Fruit fly (Drosophila melanogaster) whole organism, pupa: ENCODE data around the gene CG15739.

Experiments
- CG10348 ChIP-seq: fragments of 200-800 bp; sonication (Bioruptor generic); IDR thresholded peaks from 2 replicates; pipeline ENCODE4 v1.3.6; 2022; ENCODE audit warnings: missing biosample characterization, missing genetic modification characterization
- CG12605 ChIP-seq: fragments of 200-800 bp; sonication (Bioruptor generic); IDR thresholded peaks from 2 replicates; pipeline ENCODE4 v1.3.6; 2022; ENCODE audit warnings: missing biosample characterization, missing genetic modification characterization
- CG13204 ChIP-seq: fragments of 200-800 bp; sonication (Bioruptor generic); optimal IDR thresholded peaks from 2 replicates; lab custom pipeline; 2018; ENCODE audit warnings: missing biosample characterization, mild to moderate bottlenecking, missing genetic modification characterization, moderate library complexity
- CG14655 ChIP-seq: fragments of 200-800 bp; sonication (Bioruptor generic); optimal IDR thresholded peaks from 3 replicates; lab custom pipeline; 2017; ENCODE audit warnings: mild to moderate bottlenecking, missing biosample characterization, missing genetic modification reagents, missing genetic modification characterization
- CG15710 ChIP-seq: fragments of 200-800 bp; sonication (Bioruptor generic); optimal IDR thresholded peaks from 2 replicates; lab custom pipeline; 2018; ENCODE audit warnings: missing biosample characterization, mild to moderate bottlenecking, missing genetic modification characterization, moderate library complexity
- CG17806 ChIP-seq: fragments of 200-800 bp; sonication (Bioruptor generic); optimal IDR thresholded peaks from 2 replicates; lab custom pipeline; 2018; ENCODE audit warnings: missing biosample characterization, mild to moderate bottlenecking, missing genetic modification characterization, moderate library complexity
- CG32121 ChIP-seq: fragments of 200-800 bp; sonication (Bioruptor generic); IDR thresholded peaks from 2 replicates; pipeline ENCODE4 v1.3.6; 2022; ENCODE audit warnings: missing biosample characterization, missing genetic modification characterization
- CG34367 ChIP-seq: fragments of 200-800 bp; sonication (Bioruptor generic); optimal IDR thresholded peaks from 2 replicates; lab custom pipeline; 2018; ENCODE audit warnings: missing biosample characterization, mild to moderate bottlenecking, missing genetic modification characterization
- CG4496 ChIP-seq: fragments of 200-800 bp; sonication (Bioruptor generic); IDR thresholded peaks from 3 replicates; pipeline ENCODE4 v1.3.6; 2022; ENCODE audit warnings: missing biosample characterization, missing genetic modification characterization
- CG8159 ChIP-seq: fragments of 200-800 bp; sonication (Bioruptor generic); optimal IDR thresholded peaks from 3 replicates; lab custom pipeline; 2018; ENCODE audit warnings: missing biosample characterization, mild to moderate bottlenecking, missing genetic modification characterization, moderate library complexity
- CG8301 ChIP-seq: fragments of 200-800 bp; sonication (Bioruptor generic); optimal IDR thresholded peaks from 2 replicates; lab custom pipeline; 2018; ENCODE audit warnings: missing biosample characterization, mild to moderate bottlenecking, missing genetic modification characterization
- CG9948 ChIP-seq: fragments of 200-800 bp; sonication (Bioruptor generic); optimal IDR thresholded peaks from 2 replicates; lab custom pipeline; 2018; ENCODE audit warnings: missing biosample characterization, mild to moderate bottlenecking, missing genetic modification characterization, moderate library complexity
- D1 ChIP-seq: fragments of 200-800 bp; sonication (Bioruptor generic); optimal IDR thresholded peaks from 2 replicates; lab custom pipeline; 2018; ENCODE audit warnings: missing biosample characterization, mild to moderate bottlenecking, missing genetic modification characterization, moderate library complexity
- EcR ChIP-seq: fragments of 200-800 bp; sonication (Bioruptor generic); optimal IDR thresholded peaks from 3 replicates; lab custom pipeline; 2019; ENCODE audit warnings: missing biosample characterization, missing genetic modification characterization, mild to moderate bottlenecking, moderate library complexity, missing genetic modification reagents
- Ets98B ChIP-seq: fragments of 200-800 bp; sonication (Bioruptor generic); IDR thresholded peaks from 2 replicates; pipeline ENCODE4 v1.3.6; 2022; ENCODE audit warnings: missing biosample characterization, missing genetic modification characterization
- Pif1A ChIP-seq: fragments of 200-800 bp; sonication (Bioruptor generic); optimal IDR thresholded peaks from 3 replicates; lab custom pipeline; 2016; ENCODE audit warnings: missing biosample characterization, missing genetic modification characterization
- Pif1B ChIP-seq: fragments of 200-800 bp; sonication (Bioruptor generic); optimal IDR thresholded peaks from 3 replicates; lab custom pipeline; 2016; ENCODE audit warnings: missing biosample characterization, missing genetic modification characterization
- Snoo ChIP-seq: fragments of 200-800 bp; sonication (Bioruptor generic); optimal IDR thresholded peaks from 3 replicates; lab custom pipeline; 2017; ENCODE audit warnings: missing biosample characterization, mild to moderate bottlenecking, missing genetic modification characterization, inconsistent platforms
- fd96Ca ChIP-seq: fragments of 200-800 bp; sonication (Bioruptor generic); IDR thresholded peaks from 3 replicates; pipeline ENCODE4 v1.3.6; 2022; ENCODE audit warnings: missing biosample characterization, missing genetic modification characterization
- gl ChIP-seq: fragments of 200-800 bp; sonication (Bioruptor generic); optimal IDR thresholded peaks from 2 replicates; lab custom pipeline; 2018; ENCODE audit warnings: missing biosample characterization, mild to moderate bottlenecking, missing genetic modification characterization
- rn ChIP-seq: fragments of 200-800 bp; sonication (Bioruptor generic); IDR thresholded peaks from 2 replicates; pipeline ENCODE4 v1.3.6; 2022; ENCODE audit warnings: missing biosample characterization, missing genetic modification characterization

Gene CG15739

DNA sequence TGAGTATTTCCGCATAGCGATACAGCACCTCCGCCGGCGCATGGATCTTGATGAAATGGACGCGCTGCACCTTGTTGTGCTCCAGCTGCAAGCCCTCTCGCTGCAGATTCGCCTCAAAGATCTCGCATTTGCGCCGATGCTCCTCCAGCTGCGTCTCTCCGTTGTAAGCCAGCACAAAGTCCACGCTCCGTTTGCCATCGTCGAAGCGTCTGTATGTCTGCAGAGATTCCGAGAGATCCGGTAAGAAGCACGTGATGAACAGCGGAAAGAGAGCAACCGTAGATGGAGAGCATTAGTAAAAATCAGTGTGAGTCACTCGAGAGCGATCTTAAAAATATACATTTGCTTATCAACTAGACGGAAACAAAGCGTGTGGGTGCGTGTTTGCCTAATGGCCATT, 8.6 kb downstream of the CG15739 start:
- TF ChIP-seq Pif1B (no peak), EcR (GFP tag; lab: Kevin White, UChicago) (no peak), CG4496 (GFP tag; lab: Robert Waterston, UW) (no peak), D1 (tag; lab: Kevin White, UChicago) (no peak), gl (tag; lab: Kevin White, UChicago) (peak; percentile 33), CG34367 (tag; lab: Kevin White, UChicago) (no peak)

DNA sequence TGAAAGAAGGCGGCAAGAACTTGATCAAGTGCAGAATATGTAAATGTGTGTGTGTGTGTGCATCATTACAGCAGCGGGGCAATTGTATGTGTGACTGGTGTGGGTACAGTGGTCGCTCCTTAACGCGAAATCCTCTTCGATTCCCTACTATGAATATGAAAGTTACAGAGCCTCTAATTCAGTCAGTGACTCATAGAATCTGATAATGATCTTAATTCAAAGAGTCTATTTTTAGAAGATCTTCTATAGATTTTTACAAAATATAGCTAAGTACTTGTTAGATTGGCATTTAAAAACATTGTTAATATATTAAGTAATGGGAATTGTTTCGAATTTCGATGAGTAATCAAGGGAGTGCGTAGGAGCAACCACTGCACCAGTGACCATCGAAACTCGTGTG, 9.3 kb downstream of the CG15739 start:
- TF ChIP-seq CG9948 (tag; lab: Kevin White, UChicago), result peak; percentile 15
- TF ChIP-seq fd96Ca (GFP tag; lab: Robert Waterston, UW), result no peak
- no peak for TF ChIP-seq gl (tag; lab: Kevin White, UChicago)
- peak; percentile 32 for TF ChIP-seq CG15710
- TF ChIP-seq EcR (GFP tag; lab: Kevin White, UChicago), result no peak
- peak; percentile 28 for TF ChIP-seq CG8301 (tag; lab: Kevin White, UChicago)
- TF ChIP-seq CG8159 (tag; lab: Kevin White, UChicago), result peak; percentile 44
- peak; percentile 24 for TF ChIP-seq Pif1A
- TF ChIP-seq CG12605 (GFP tag; lab: Robert Waterston, UW), result no peak
- peak; percentile 39 for TF ChIP-seq CG14655 (GFP tag; lab: Kevin White, UChicago)
- TF ChIP-seq Ets98B, result no peak
- no peak for TF ChIP-seq CG17806

DNA sequence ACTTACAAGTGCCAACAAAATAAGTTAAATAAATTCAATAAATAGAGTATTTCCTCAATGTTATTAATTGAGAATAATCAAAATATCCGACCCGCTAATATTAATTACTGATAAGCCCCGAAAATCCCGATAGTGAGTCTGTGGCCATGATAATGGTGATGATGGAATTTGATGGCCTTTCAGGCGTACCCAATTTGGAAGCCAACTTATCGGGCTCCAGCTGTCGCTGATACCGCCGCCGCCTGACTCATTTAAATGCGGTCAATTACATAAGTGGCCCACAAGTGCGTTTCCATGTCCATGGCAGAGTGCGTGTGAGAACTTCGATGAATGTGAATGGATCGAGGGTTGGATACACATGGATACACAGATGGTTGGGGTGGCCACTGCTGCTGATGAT, 11.0 kb downstream of the CG15739 start:
- TF ChIP-seq Pif1B (no peak), CG34367 (tag; lab: Kevin White, UChicago) (no peak), CG8159 (tag; lab: Kevin White, UChicago) (no peak), Snoo (tag; lab: Kevin White, UChicago) (no peak), CG8301 (tag; lab: Kevin White, UChicago) (no peak)

DNA sequence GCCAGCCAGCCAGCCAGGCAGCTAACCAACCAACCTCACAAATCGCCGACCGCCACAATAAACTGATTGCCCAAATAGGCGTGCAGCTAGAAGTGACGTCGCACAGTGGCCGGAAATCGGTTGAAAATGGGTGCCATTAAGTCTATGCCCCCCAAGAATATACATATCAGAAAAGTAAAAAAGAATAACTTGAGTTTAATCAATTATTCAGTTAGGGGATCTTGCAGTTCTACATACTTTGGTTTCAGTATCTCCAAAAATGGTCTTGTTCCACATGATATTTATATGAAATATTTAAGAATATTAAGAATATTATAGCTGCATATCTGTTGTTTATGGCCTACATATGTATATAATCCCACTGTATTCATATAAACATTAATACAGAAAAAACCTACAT, 12.2 kb downstream of the CG15739 start:
- TF ChIP-seq CG14655 (GFP tag; lab: Kevin White, UChicago) (no peak), CG32121 (GFP tag; lab: Robert Waterston, UW) (no peak), Snoo (tag; lab: Kevin White, UChicago) (no peak), Ets98B (no peak), CG15710 (no peak), CG9948 (tag; lab: Kevin White, UChicago) (no peak), D1 (tag; lab: Kevin White, UChicago) (no peak), CG8301 (tag; lab: Kevin White, UChicago) (no peak), CG4496 (GFP tag; lab: Robert Waterston, UW) (no peak), CG10348 (GFP tag; lab: Robert Waterston, UW) (no peak), CG13204 (no peak), fd96Ca (GFP tag; lab: Robert Waterston, UW) (no peak), Pif1A (no peak), CG34367 (tag; lab: Kevin White, UChicago) (no peak), CG12605 (GFP tag; lab: Robert Waterston, UW) (no peak)

DNA sequence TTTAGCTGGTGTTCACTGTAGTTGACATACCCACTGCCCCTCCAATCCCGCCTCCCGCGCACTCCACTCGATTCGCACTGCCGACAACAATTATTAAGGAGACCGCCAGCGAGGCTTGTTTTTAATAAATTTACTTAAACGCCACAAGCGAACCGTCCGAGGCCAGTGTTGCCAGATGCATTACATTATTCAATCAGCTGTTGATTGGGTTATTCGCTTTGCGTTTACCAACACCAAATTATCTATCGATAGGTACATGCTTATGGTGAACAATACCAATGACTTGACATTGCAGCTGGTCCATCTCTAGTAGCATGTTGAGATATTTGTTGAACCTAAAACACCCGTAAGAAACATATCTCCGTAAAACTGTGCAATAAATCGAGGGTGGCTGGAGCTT, 13.9 kb downstream of the CG15739 start, which contains the start of the genes CG10353 and SelG:
Gene CG10353, minus strand, starts transcription at position 187 of the 400 bp plus-strand sequence.
Gene SelG, plus strand, starts transcription at position 309 of the 400 bp plus-strand sequence.
- TF ChIP-seq CG10348 (GFP tag; lab: Robert Waterston, UW) (no peak), CG13204 (no peak), CG4496 (GFP tag; lab: Robert Waterston, UW) (no peak), CG9948 (tag; lab: Kevin White, UChicago) (no peak), Pif1B (no peak), CG14655 (GFP tag; lab: Kevin White, UChicago) (no peak), D1 (tag; lab: Kevin White, UChicago) (no peak), gl (tag; lab: Kevin White, UChicago) (no peak), CG12605 (GFP tag; lab: Robert Waterston, UW) (no peak), CG8159 (tag; lab: Kevin White, UChicago) (no peak), rn (GFP tag; lab: Robert Waterston, UW) (no peak), CG34367 (tag; lab: Kevin White, UChicago) (no peak), fd96Ca (GFP tag; lab: Robert Waterston, UW) (no peak), EcR (GFP tag; lab: Kevin White, UChicago) (no peak), CG32121 (GFP tag; lab: Robert Waterston, UW) (no peak)

DNA sequence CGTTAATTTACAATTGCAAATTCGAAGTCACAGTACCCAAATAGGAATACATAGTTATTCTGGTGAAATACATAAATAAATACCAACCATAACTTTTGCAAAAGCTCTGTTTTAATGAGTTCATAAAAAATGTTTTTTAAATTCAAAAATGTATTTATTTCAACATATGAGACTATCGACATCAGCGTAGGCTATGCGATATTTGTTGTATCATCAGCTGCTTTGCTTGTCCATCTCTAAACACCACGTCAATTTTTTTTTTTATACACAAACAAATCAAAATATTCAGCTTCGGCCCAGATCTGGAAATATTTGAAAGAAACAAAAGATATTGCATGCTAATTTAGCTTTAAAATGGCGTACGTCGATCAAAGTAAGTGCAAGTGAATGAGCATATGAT, 15.0 kb downstream of the CG15739 start, which contains the start of gene CG1840:
Gene CG1840, plus strand, starts transcription at position 211 of the 400 bp plus-strand sequence.
- peak; percentile 22; the same call in 1 of the 2 replicates for TF ChIP-seq CG12605 (GFP tag; lab: Robert Waterston, UW)
- no peak for TF ChIP-seq gl (tag; lab: Kevin White, UChicago)
- TF ChIP-seq CG9948 (tag; lab: Kevin White, UChicago), result no peak
- no peak for TF ChIP-seq CG15710

DNA sequence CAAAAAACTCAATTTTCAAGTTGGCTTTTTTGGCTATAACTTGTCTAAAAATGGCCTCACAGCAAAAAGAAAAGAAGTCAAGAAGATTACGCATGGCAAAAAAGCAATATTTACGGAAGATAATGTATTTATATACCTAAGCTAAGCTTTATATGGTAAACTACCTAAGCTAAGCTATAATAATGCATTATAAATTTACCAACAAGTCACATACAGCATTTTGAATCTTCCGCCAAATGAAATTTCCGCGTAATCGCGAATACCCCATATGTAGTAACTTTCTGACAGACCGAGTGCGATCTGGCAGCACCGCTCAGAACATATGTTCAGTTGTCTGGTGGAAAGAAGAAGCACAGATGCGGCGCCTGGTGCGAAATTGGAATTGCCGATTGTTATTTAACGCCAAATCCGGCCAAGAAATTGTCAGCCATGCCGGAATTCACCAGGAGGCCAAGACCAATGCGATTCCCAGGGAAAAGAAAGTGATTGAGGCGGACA, 18.6 kb downstream of the CG15739 start, which contains the start of gene sicily:
Gene sicily, plus strand, starts transcription at position 51 of the 498 bp plus-strand sequence.
- TF ChIP-seq CG17806 (no peak), CG10348 (GFP tag; lab: Robert Waterston, UW) (no peak), CG4496 (GFP tag; lab: Robert Waterston, UW) (no peak), CG14655 (GFP tag; lab: Kevin White, UChicago) (no peak), CG15710 (no peak), CG32121 (GFP tag; lab: Robert Waterston, UW) (no peak), fd96Ca (GFP tag; lab: Robert Waterston, UW) (no peak), CG13204 (no peak), CG8159 (tag; lab: Kevin White, UChicago) (no peak), Snoo (tag; lab: Kevin White, UChicago) (no peak), Pif1A (no peak)
